Fruit fly (Drosophila melanogaster): ENCODE measurements around the gene CG46466.

The CG46466 gene

dm6 chr4:663055-663670, at the start of gene CG46466, which contains the start of gene Slip1:
TSS of gene CG46466 (minus strand) at chr4:663124.
TSS of gene Slip1 (plus strand) at chr4:663621.
- TF ChIP-seq woc (GFP tag; optimal IDR thresholded peaks at IDR 0.05) (peak; percentile 46), CG9705 (GFP tag; optimal IDR thresholded peaks at IDR 0.05) (peak; percentile 16), pan (optimal IDR thresholded peaks at IDR 0.05) (no peak), N (GFP tag; optimal IDR thresholded peaks at IDR 0.05) (peak; percentile 89), ey (GFP tag; optimal IDR thresholded peaks at IDR 0.05) (peak; percentile 36), Hr78 (GFP tag; optimal IDR thresholded peaks at IDR 0.05) (peak; percentile 87), lola (GFP tag; optimal IDR thresholded peaks at IDR 0.05) (peak; percentile 64), dsf (GFP tag; optimal IDR thresholded peaks at IDR 0.05; ENCODE audit: borderline replicate concordance) (no peak), usp (GFP tag; optimal IDR thresholded peaks at IDR 0.05) (no peak)

dm6 chr4:709730-710129, 46.8 kb upstream of the CG46466 start:
- TF ChIP-seq fru (GFP tag; optimal IDR thresholded peaks at IDR 0.05) = no peak

- TF ChIP-seq woc (GFP tag; optimal IDR thresholded peaks at IDR 0.05) (no peak), foxo (GFP tag; optimal IDR thresholded peaks at IDR 0.05) (no peak), Hr83 (GFP tag; optimal IDR thresholded peaks at IDR 0.05; ENCODE audit: poor library complexity, severe bottlenecking) (no peak), psq (GFP tag; optimal IDR thresholded peaks at IDR 0.05) (no peak), jim (GFP tag; optimal IDR thresholded peaks at IDR 0.05) (no peak), h (GFP tag; optimal IDR thresholded peaks at IDR 0.05) (no peak), dsf (GFP tag; optimal IDR thresholded peaks at IDR 0.05; ENCODE audit: borderline replicate concordance) (no peak), tai (GFP tag; optimal IDR thresholded peaks at IDR 0.05) (no peak), Dfd (GFP tag; optimal IDR thresholded peaks at IDR 0.05) (no peak), fru (GFP tag; optimal IDR thresholded peaks at IDR 0.05) (no peak), dl (GFP tag; optimal IDR thresholded peaks at IDR 0.05; ENCODE audit: insufficient read depth in 1 of 2, partially characterized antibody in 2 of 2) (no peak), CG32264 (GFP tag; optimal IDR thresholded peaks at IDR 0.05) (no peak)
Measured at dm6 chr4:708665-709064, 45.7 kb upstream of the CG46466 start.

- TF ChIP-seq lola (GFP tag; optimal IDR thresholded peaks at IDR 0.05) (no peak), Dfd (GFP tag; optimal IDR thresholded peaks at IDR 0.05) (peak; percentile 17), dl (GFP tag; optimal IDR thresholded peaks at IDR 0.05; ENCODE audit: insufficient read depth in 1 of 2, partially characterized antibody in 2 of 2) (no peak)
Measured at dm6 chr4:706847-707246, 43.9 kb upstream of the CG46466 start.

- TF ChIP-seq lola (GFP tag; optimal IDR thresholded peaks at IDR 0.05) = no peak
- TF ChIP-seq Dfd (GFP tag; optimal IDR thresholded peaks at IDR 0.05) = peak; percentile 94
- no peak for TF ChIP-seq Hr78 (GFP tag; optimal IDR thresholded peaks at IDR 0.05)
- TF ChIP-seq CrebA (GFP tag; optimal IDR thresholded peaks at IDR 0.05; ENCODE audit: borderline replicate concordance) = no peak
Measured at dm6 chr4:703992-704690, 41.2 kb upstream of the CG46466 start.

- TF ChIP-seq CrebA (GFP tag; optimal IDR thresholded peaks at IDR 0.05; ENCODE audit: borderline replicate concordance) (no peak), CG32264 (GFP tag; optimal IDR thresholded peaks at IDR 0.05) (no peak), jim (GFP tag; optimal IDR thresholded peaks at IDR 0.05) (no peak), Myc (optimal IDR thresholded peaks at IDR 0.05) (no peak), Rel (GFP tag; optimal IDR thresholded peaks at IDR 0.05) (no peak), Rel (tag; optimal IDR thresholded peaks at IDR 0.05) (no peak), fru (GFP tag; optimal IDR thresholded peaks at IDR 0.05) (no peak), sv (GFP tag; optimal IDR thresholded peaks at IDR 0.05) (no peak), br (GFP tag; optimal IDR thresholded peaks at IDR 0.05) (no peak), sage (GFP tag; optimal IDR thresholded peaks at IDR 0.05) (no peak), Sp1 (GFP tag; optimal IDR thresholded peaks at IDR 0.05) (no peak), dmrt93B (GFP tag; optimal IDR thresholded peaks at IDR 0.05) (no peak), Abd-B (GFP tag; optimal IDR thresholded peaks at IDR 0.05) (no peak), Hr78 (GFP tag; optimal IDR thresholded peaks at IDR 0.05) (no peak), Jra (GFP tag; optimal IDR thresholded peaks at IDR 0.05) (no peak), rgr (GFP tag; optimal IDR thresholded peaks at IDR 0.05) (no peak), Hnf4 (GFP tag; optimal IDR thresholded peaks at IDR 0.05) (no peak), Hr83 (GFP tag; optimal IDR thresholded peaks at IDR 0.05; ENCODE audit: poor library complexity, severe bottlenecking) (no peak), N (GFP tag; optimal IDR thresholded peaks at IDR 0.05) (no peak), brk (GFP tag; optimal IDR thresholded peaks at IDR 0.05) (no peak)
Measured at dm6 chr4:702806-703301, 39.9 kb upstream of the CG46466 start.

Measured in whole organism, wandering third instar larva.